Fruit fly (Drosophila melanogaster) whole organism, wandering third instar larva: ENCODE results near the gene JhI-21.
A peak's percentile ranks its signal among the peaks of the same experiment; 100 is the strongest.

ENCODE experiments used
- Abd-B ChIP-seq: fragments of >200 bp; optimal IDR thresholded peaks from 2 replicates; lab custom pipeline; 2017; ENCODE audit warnings: missing biosample characterization, missing genetic modification characterization
- CG32264 ChIP-seq: fragments of 200-800 bp; sonication (Bioruptor generic); optimal IDR thresholded peaks from 2 replicates; lab custom pipeline; 2016; ENCODE audit warnings: missing biosample characterization, missing genetic modification characterization
- CG9705 ChIP-seq: fragments of 200-800 bp; sonication (Bioruptor generic); optimal IDR thresholded peaks from 2 replicates; lab custom pipeline; 2018; ENCODE audit warnings: missing biosample characterization, mild to moderate bottlenecking, missing genetic modification characterization
- CrebA ChIP-seq: fragments of 200-800 bp; sonication (Bioruptor generic); optimal IDR thresholded peaks from 2 replicates; lab custom pipeline; 2016; ENCODE audit warnings: missing biosample characterization, mild to moderate bottlenecking, missing genetic modification characterization, borderline replicate concordance
- Dfd ChIP-seq: fragments of >200 bp; optimal IDR thresholded peaks from 2 replicates; lab custom pipeline; 2017; ENCODE audit warnings: missing biosample characterization, missing genetic modification characterization
- Dif ChIP-seq: fragments of 200-275, 200-300 bp; sonication (Bioruptor generic); optimal IDR thresholded peaks from 2 replicates; lab custom pipeline; 2018; ENCODE audit warnings: missing biosample characterization, missing genetic modification characterization; ENCODE audit not compliant: partially characterized antibody
- GATAd ChIP-seq: sonication (Bioruptor generic); optimal IDR thresholded peaks from 2 replicates; lab custom pipeline; 2016; ENCODE audit warnings: missing biosample characterization, missing genetic modification characterization
- HLH106 ChIP-seq: fragments of 200-800 bp; optimal IDR thresholded peaks from 3 replicates; lab custom pipeline; 2019; ENCODE audit warnings: missing biosample characterization, mild to moderate bottlenecking, missing genetic modification characterization, moderate library complexity
- Hnf4 ChIP-seq: fragments of 200-800 bp; sonication (Bioruptor generic); optimal IDR thresholded peaks from 2 replicates; lab custom pipeline; 2016; ENCODE audit warnings: missing biosample characterization, mild to moderate bottlenecking, missing genetic modification characterization
- Hr78 ChIP-seq: fragments of >200 bp; optimal IDR thresholded peaks from 2 replicates; lab custom pipeline; 2017; ENCODE audit warnings: missing biosample characterization, missing genetic modification characterization
- Hr83 ChIP-seq: fragments of 200-300 bp; sonication (Bioruptor generic); optimal IDR thresholded peaks from 2 replicates; lab custom pipeline; 2016; ENCODE audit warnings: missing biosample characterization, mild to moderate bottlenecking, missing genetic modification characterization, moderate library complexity; ENCODE audit not compliant: poor library complexity, severe bottlenecking
- Jra ChIP-seq: sonication (Bioruptor generic); optimal IDR thresholded peaks from 2 replicates; lab custom pipeline; 2016; ENCODE audit warnings: missing biosample characterization, missing genetic modification characterization
- Mio ChIP-seq: sonication (Bioruptor generic); optimal IDR thresholded peaks from 2 replicates; lab custom pipeline; 2016; ENCODE audit warnings: missing biosample characterization, missing genetic modification characterization
- Myc ChIP-seq: fragments of >200 bp; optimal IDR thresholded peaks from 2 replicates; lab custom pipeline; 2017
- N ChIP-seq: fragments of >200 bp; optimal IDR thresholded peaks from 2 replicates; lab custom pipeline; 2018; ENCODE audit warnings: missing biosample characterization, missing external identifiers, missing genetic modification characterization
- OdsH ChIP-seq: fragments of 200-800 bp; sonication (Bioruptor generic); optimal IDR thresholded peaks from 2 replicates; lab custom pipeline; 2016; ENCODE audit warnings: missing biosample characterization, mild to moderate bottlenecking, missing genetic modification characterization
- Rel ChIP-seq, 2 experiments: fragments of 200-800 bp; sonication (Bioruptor generic) in 1 of 2; optimal IDR thresholded peaks; 2 replicates in 1 of 2; 3 replicates in 1 of 2; lab custom pipeline; 2016 to 2019; ENCODE audit warnings: mild to moderate bottlenecking in 2 of 2, missing biosample characterization in 2 of 2, missing genetic modification characterization in 2 of 2, moderate library complexity in 1 of 2
- Sp1 ChIP-seq: fragments of 200-800 bp; sonication (Bioruptor generic); optimal IDR thresholded peaks from 3 replicates; lab custom pipeline; 2019; ENCODE audit warnings: missing biosample characterization, mild to moderate bottlenecking, missing genetic modification characterization, moderate library complexity
- Vsx2 ChIP-seq: fragments of 200-300, 225-300 bp; sonication (Bioruptor generic); optimal IDR thresholded peaks from 2 replicates; lab custom pipeline; 2018; ENCODE audit warnings: missing biosample characterization, missing genetic modification characterization; ENCODE audit not compliant: partially characterized antibody
- br ChIP-seq: fragments of 200-800 bp; sonication (Bioruptor generic); optimal IDR thresholded peaks from 2 replicates; lab custom pipeline; 2016; ENCODE audit warnings: missing biosample characterization, missing genetic modification characterization
- brk ChIP-seq: fragments of 200-800 bp; sonication (Bioruptor generic); optimal IDR thresholded peaks from 2 replicates; lab custom pipeline; 2016; ENCODE audit warnings: missing biosample characterization, mild to moderate bottlenecking, missing genetic modification characterization
- dl ChIP-seq, 2 experiments: fragments of 175-275, 200-275 bp in 1 of 2; fragments of 200-275 bp in 1 of 2; sonication (Bioruptor generic); optimal IDR thresholded peaks; lab custom pipeline; 2018; ENCODE audit warnings: mild to moderate bottlenecking in 2 of 2, missing biosample characterization in 2 of 2, missing genetic modification characterization in 2 of 2, moderate library complexity in 2 of 2; ENCODE audit not compliant: partially characterized antibody in 2 of 2, insufficient read depth in 1 of 2
- dmrt93B ChIP-seq: fragments of 200-800 bp; sonication (Bioruptor generic); optimal IDR thresholded peaks from 2 replicates; lab custom pipeline; 2018; ENCODE audit warnings: missing biosample characterization, mild to moderate bottlenecking, missing genetic modification characterization
- dsf ChIP-seq: sonication (Bioruptor generic); optimal IDR thresholded peaks from 2 replicates; lab custom pipeline; 2016; ENCODE audit warnings: missing biosample characterization, missing genetic modification characterization, borderline replicate concordance
- ey ChIP-seq: fragments of 200-800 bp; sonication (Bioruptor generic); optimal IDR thresholded peaks from 2 replicates; lab custom pipeline; 2016; ENCODE audit warnings: missing biosample characterization, missing genetic modification characterization
- foxo ChIP-seq, 2 experiments: fragments of 200-800 bp; sonication (Bioruptor generic); optimal IDR thresholded peaks; 2 replicates in 1 of 2; 3 replicates in 1 of 2; lab custom pipeline; 2016 to 2017; ENCODE audit warnings: missing biosample characterization in 2 of 2, missing genetic modification characterization in 2 of 2
- fru ChIP-seq: fragments of 200-800 bp; sonication (Bioruptor generic); optimal IDR thresholded peaks from 3 replicates; lab custom pipeline; 2016; ENCODE audit warnings: missing biosample characterization, mild to moderate bottlenecking, missing genetic modification characterization
- h ChIP-seq: fragments of 200-800 bp; sonication (Bioruptor generic); optimal IDR thresholded peaks from 3 replicates; lab custom pipeline; 2016; ENCODE audit warnings: missing biosample characterization, mild to moderate bottlenecking, missing genetic modification characterization
- jim ChIP-seq: fragments of 175-275, 200-325 bp; sonication (Bioruptor generic); optimal IDR thresholded peaks from 2 replicates; lab custom pipeline; 2016; ENCODE audit warnings: missing biosample characterization, mild to moderate bottlenecking, missing genetic modification characterization
- lola ChIP-seq: fragments of >200 bp; optimal IDR thresholded peaks from 2 replicates; lab custom pipeline; 2017; ENCODE audit warnings: missing biosample characterization, missing genetic modification characterization
- pan ChIP-seq: fragments of >200 bp; optimal IDR thresholded peaks from 2 replicates; lab custom pipeline; 2017
- psq ChIP-seq: fragments of 200-800 bp; sonication (Bioruptor generic); optimal IDR thresholded peaks from 3 replicates; lab custom pipeline; 2017; ENCODE audit warnings: missing biosample characterization, mild to moderate bottlenecking, missing genetic modification characterization, moderate library complexity
- rgr ChIP-seq: fragments of 200-800 bp; sonication (Bioruptor generic); optimal IDR thresholded peaks from 3 replicates; lab custom pipeline; 2016; ENCODE audit warnings: missing biosample characterization, mild to moderate bottlenecking, missing genetic modification characterization
- sage ChIP-seq: fragments of 200-800 bp; sonication (Bioruptor generic); optimal IDR thresholded peaks from 2 replicates; lab custom pipeline; 2016; ENCODE audit warnings: missing biosample characterization, mild to moderate bottlenecking, missing genetic modification characterization
- sv ChIP-seq: fragments of 200-800 bp; sonication (Bioruptor generic); optimal IDR thresholded peaks from 3 replicates; lab custom pipeline; 2016; ENCODE audit warnings: missing biosample characterization, missing genetic modification characterization
- tai ChIP-seq: sonication (Bioruptor generic); optimal IDR thresholded peaks from 2 replicates; lab custom pipeline; 2016; ENCODE audit warnings: missing biosample characterization, missing genetic modification characterization
- usp ChIP-seq: fragments of >200 bp; optimal IDR thresholded peaks from 2 replicates; lab custom pipeline; 2017; ENCODE audit warnings: missing biosample characterization, missing genetic modification characterization
- woc ChIP-seq: sonication (Bioruptor generic); optimal IDR thresholded peaks from 2 replicates; lab custom pipeline; 2016; ENCODE audit warnings: missing biosample characterization, mild to moderate bottlenecking, missing genetic modification characterization

The JhI-21 gene

dm6 chr2L:12044613-12045350, 11.1 kb downstream of the JhI-21 start, which contains the start of gene CG6785:
Gene CG6785, minus strand, starts transcription at chr2L:12045200.
- TF ChIP-seq Vsx2 (GFP tag; lab: Kevin White, UChicago): no peak
- TF ChIP-seq CrebA (GFP tag; lab: Kevin White, UChicago): no peak
- peak; percentile 5 for TF ChIP-seq dmrt93B (GFP tag; lab: Kevin White, UChicago)
- peak; percentile 33 for TF ChIP-seq Rel (GFP tag; optimal IDR thresholded peaks at IDR 0.05; lab: Kevin White, UChicago)
- peak; percentile 73 for TF ChIP-seq Rel (tag; optimal IDR thresholded peaks at IDR 0.05; lab: Kevin White, UChicago)
- TF ChIP-seq Dfd (GFP tag; lab: Kevin White, UChicago): no peak
- TF ChIP-seq N (GFP tag; lab: Kevin White, UChicago): no peak
- peak; percentile 94 for TF ChIP-seq Hr83
- peak; percentile 85 for TF ChIP-seq Hnf4
- TF ChIP-seq woc: peak; percentile 49
- TF ChIP-seq CG32264: peak; percentile 72
- TF ChIP-seq CG9705 (GFP tag; lab: Kevin White, UChicago): peak; percentile 54
- peak; percentile 74 for TF ChIP-seq Jra (GFP tag; lab: Kevin White, UChicago)
- peak; percentile 69 for TF ChIP-seq HLH106 (tag; lab: Kevin White, UChicago)
- TF ChIP-seq pan (lab: Kevin White, UChicago): no peak
- peak; percentile 60 for TF ChIP-seq psq
- no peak for TF ChIP-seq Abd-B
- peak; percentile 71 for TF ChIP-seq jim (GFP tag; lab: Kevin White, UChicago)
- TF ChIP-seq ey (GFP tag; lab: Kevin White, UChicago): peak; percentile 76
- TF ChIP-seq sage (GFP tag; lab: Kevin White, UChicago): peak; percentile 67
- TF ChIP-seq tai (GFP tag; lab: Kevin White, UChicago): no peak
- peak; percentile 91 for TF ChIP-seq h (GFP tag; lab: Kevin White, UChicago)
- peak; percentile 86 for TF ChIP-seq Sp1
- TF ChIP-seq Myc (lab: Kevin White, UChicago): no peak
- TF ChIP-seq brk (GFP tag; lab: Kevin White, UChicago): peak; percentile 83
- TF ChIP-seq foxo (GFP tag; optimal IDR thresholded peaks at IDR 0.05; lab: Kevin White, UChicago): peak; percentile 66 to 84
- TF ChIP-seq GATAd: no peak
- TF ChIP-seq dsf: peak; percentile 2
- peak; percentile 84 for TF ChIP-seq fru (GFP tag; lab: Kevin White, UChicago)
- TF ChIP-seq Hr78: no peak
- TF ChIP-seq usp (GFP tag; lab: Kevin White, UChicago): no peak
- TF ChIP-seq Dif (GFP tag; lab: Kevin White, UChicago): peak; percentile 71
- peak; percentile 33 for TF ChIP-seq Mio (GFP tag; lab: Kevin White, UChicago)
- TF ChIP-seq br (GFP tag; lab: Kevin White, UChicago): peak; percentile 84
- no peak for TF ChIP-seq lola (GFP tag; lab: Kevin White, UChicago)
- TF ChIP-seq sv: peak; percentile 64
- peak; percentile 92 for TF ChIP-seq rgr
- peak; percentile 90 for TF ChIP-seq OdsH
- TF ChIP-seq dl (GFP tag; optimal IDR thresholded peaks at IDR 0.05; lab: Kevin White, UChicago; ENCODE audit: insufficient read depth in 1 of 2, partially characterized antibody in 2 of 2): peak in 1 of 2 experiments; percentile 9

dm6 chr2L:12040510-12040909, 15.3 kb downstream of the JhI-21 start, which contains the start of gene CG6766:
Gene CG6766, minus strand, starts transcription at chr2L:12040689.
- TF ChIP-seq Myc (lab: Kevin White, UChicago) (peak; percentile 87), GATAd (no peak)

dm6 chr2L:12038177-12038581, 17.7 kb downstream of the JhI-21 start, which contains the start of gene Tom70:
Gene Tom70, minus strand, starts transcription at chr2L:12038511.
- TF ChIP-seq CG32264 (no peak), Myc (lab: Kevin White, UChicago) (no peak), Hnf4 (no peak), pan (lab: Kevin White, UChicago) (no peak), dmrt93B (GFP tag; lab: Kevin White, UChicago) (no peak), GATAd (no peak), Vsx2 (GFP tag; lab: Kevin White, UChicago) (no peak), Hr83 (no peak), CrebA (GFP tag; lab: Kevin White, UChicago) (no peak), dsf (no peak), br (GFP tag; lab: Kevin White, UChicago) (no peak), Dfd (GFP tag; lab: Kevin White, UChicago) (no peak), Abd-B (no peak), HLH106 (tag; lab: Kevin White, UChicago) (no peak), Rel (GFP tag; optimal IDR thresholded peaks at IDR 0.05; lab: Kevin White, UChicago) (no peak), Rel (tag; optimal IDR thresholded peaks at IDR 0.05; lab: Kevin White, UChicago) (no peak), Jra (GFP tag; lab: Kevin White, UChicago) (no peak), psq (no peak), lola (GFP tag; lab: Kevin White, UChicago) (no peak)
